Fruit fly (Drosophila melanogaster): ENCODE data around the gene CG32795.

DNA sequence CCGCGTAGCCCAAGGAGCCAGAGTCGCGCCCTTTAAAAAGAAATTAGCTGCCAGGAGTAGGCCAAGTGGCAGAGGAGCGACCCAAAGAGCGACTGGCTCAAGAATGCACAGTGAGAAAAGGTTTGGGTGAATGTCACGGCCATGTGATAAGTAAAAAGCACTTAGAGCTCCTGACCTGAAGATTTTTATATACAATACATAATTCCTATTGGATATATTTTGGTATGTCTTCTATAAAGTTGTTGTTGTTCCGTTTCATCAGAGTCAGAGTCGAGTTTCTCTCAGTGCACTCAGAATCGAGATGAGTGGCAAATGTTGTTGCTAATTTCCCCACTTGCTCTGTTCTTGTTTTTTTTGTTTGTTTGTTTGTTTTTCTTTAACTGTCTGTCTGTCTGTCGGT lies 29.2 kb downstream of the CG32795 start:
- TF ChIP-seq h (GFP tag; optimal IDR thresholded peaks at IDR 0.05), result no peak
- no peak for TF ChIP-seq Hr78 (GFP tag; optimal IDR thresholded peaks at IDR 0.05)
- TF ChIP-seq psq (GFP tag; optimal IDR thresholded peaks at IDR 0.05), result no peak
- no peak for TF ChIP-seq ey (GFP tag; optimal IDR thresholded peaks at IDR 0.05)
- TF ChIP-seq tai (GFP tag; optimal IDR thresholded peaks at IDR 0.05), result no peak
- TF ChIP-seq N (GFP tag; optimal IDR thresholded peaks at IDR 0.05), result no peak
